Worm (Caenorhabditis elegans): ENCODE data around the gene C08E8.11.

The C08E8.11 gene

DNA sequence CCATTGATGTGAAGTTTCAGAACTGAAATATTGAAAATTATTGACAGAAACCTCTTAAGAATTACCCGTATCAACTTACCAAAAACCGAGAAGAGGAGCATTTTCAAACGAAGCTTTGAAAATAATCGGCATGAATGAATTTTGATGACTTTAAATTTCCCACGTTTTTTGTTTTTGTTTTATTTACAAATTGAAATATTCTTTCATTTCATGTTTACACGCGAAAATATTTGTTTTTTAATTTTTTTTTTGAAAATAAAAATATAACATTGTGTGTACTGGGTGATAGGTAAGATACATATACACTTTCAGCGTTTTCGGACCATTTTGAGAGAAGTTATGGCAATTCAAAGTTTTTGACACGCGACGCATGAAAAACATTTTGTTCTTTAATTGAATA, 44.8 kb downstream of the C08E8.11 start, which contains the start of gene Y51A2B.9:
Y51A2B.9 (minus strand) TSS at position 101 of the 400 bp plus-strand sequence.
- no peak for TF ChIP-seq K12H6.12 (tag; optimal IDR thresholded peaks at IDR 0.05)
- no peak for TF ChIP-seq lir-1 (GFP tag; conservative IDR thresholded peaks at IDR 0.05)
- TF ChIP-seq madf-6 (GFP tag; IDR thresholded peaks at IDR 0.05): no peak
- no peak for TF ChIP-seq Y95B8A.8 (GFP tag; IDR thresholded peaks at IDR 0.05)
- no peak for TF ChIP-seq Y67H2A.10 (GFP tag; conservative IDR thresholded peaks at IDR 0.05)
- TF ChIP-seq egrh-3 (GFP tag; IDR thresholded peaks at IDR 0.05): no peak
- no peak for TF ChIP-seq rpc-1 (optimal IDR thresholded peaks at IDR 0.05)
- no peak for TF ChIP-seq rpc-1 (tag; optimal IDR thresholded peaks at IDR 0.05)
- no peak for TF ChIP-seq T07F8.4 (tag; optimal IDR thresholded peaks at IDR 0.05)
- TF ChIP-seq let-607 (tag; optimal IDR thresholded peaks at IDR 0.05): no peak
- no peak for TF ChIP-seq nhr-179 (tag; optimal IDR thresholded peaks at IDR 0.05)
- no peak for TF ChIP-seq hrde-1 (tag; optimal IDR thresholded peaks at IDR 0.05; ENCODE audit: borderline replicate concordance)
- TF ChIP-seq tbx-9 (tag; optimal IDR thresholded peaks at IDR 0.05; ENCODE audit: borderline replicate concordance): no peak
- TF ChIP-seq sdz-38 (tag; optimal IDR thresholded peaks at IDR 0.05): no peak

DNA sequence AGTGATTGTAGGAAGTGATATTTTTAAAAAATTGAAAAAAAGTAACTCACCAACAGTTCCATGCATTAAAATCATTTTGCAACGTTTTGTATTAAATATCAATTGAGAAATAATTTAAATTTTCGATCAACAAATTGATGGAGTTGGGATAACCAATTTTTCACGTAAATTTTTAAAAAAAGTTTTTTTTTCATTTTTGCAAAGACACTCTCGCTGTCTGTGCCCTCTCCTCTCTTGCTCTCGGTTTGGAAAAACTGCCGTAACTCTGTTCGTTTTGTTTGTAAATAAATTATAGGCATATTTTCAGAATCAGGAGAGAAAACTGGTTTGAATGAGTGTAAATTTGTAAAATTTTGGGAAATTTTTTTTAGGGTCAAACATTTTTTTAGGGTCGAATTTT, 47.0 kb downstream of the C08E8.11 start, which contains the start of gene Y51A2B.16:
Y51A2B.16 (minus strand) TSS at position 101 of the 400 bp plus-strand sequence.
- TF ChIP-seq dpff-1 (tag; optimal IDR thresholded peaks at IDR 0.05): no peak
- no peak for TF ChIP-seq nhr-80 (tag; optimal IDR thresholded peaks at IDR 0.05)
- no peak for TF ChIP-seq ztf-28 (GFP tag; IDR thresholded peaks at IDR 0.05)

Measured in whole organism, young adult.